Fruit fly (Drosophila melanogaster) whole organism, embryonic: ENCODE measurements around the gene CG14655.

Experiments used
- C15 ChIP-seq: fragments of 200-800 bp; sonication (Bioruptor generic); IDR thresholded peaks from 3 replicates; pipeline ENCODE4 v1.3.6; 2022; ENCODE audit warnings: missing biosample characterization, missing genetic modification characterization
- CG1233 ChIP-seq: fragments of 200-800 bp; sonication (Bioruptor generic); optimal IDR thresholded peaks from 4 replicates; lab custom pipeline; 2018; ENCODE audit warnings: missing biosample characterization, mild to moderate bottlenecking, missing genetic modification characterization
- CG13894 ChIP-seq: fragments of 200-800 bp; sonication (Bioruptor generic); optimal IDR thresholded peaks from 3 replicates; lab custom pipeline; 2018; ENCODE audit warnings: missing biosample characterization, mild to moderate bottlenecking, missing genetic modification characterization, moderate library complexity
- CG15269 ChIP-seq: fragments of 200-800 bp; sonication (Bioruptor generic); optimal IDR thresholded peaks from 2 replicates; lab custom pipeline; 2018; ENCODE audit warnings: missing biosample characterization, mild to moderate bottlenecking, missing genetic modification characterization, moderate library complexity
- CG1603 ChIP-seq: fragments of 200-800 bp; sonication (Bioruptor generic); optimal IDR thresholded peaks from 2 replicates; lab custom pipeline; 2019; ENCODE audit warnings: missing biosample characterization, mild to moderate bottlenecking, missing genetic modification characterization, moderate library complexity
- CG30431 ChIP-seq: fragments of 200-800 bp; sonication (Bioruptor generic); optimal IDR thresholded peaks from 2 replicates; lab custom pipeline; 2017; ENCODE audit warnings: missing biosample characterization, missing genetic modification characterization
- CG32532 ChIP-seq: fragments of 200-800 bp; sonication (Bioruptor generic); IDR thresholded peaks from 2 replicates; pipeline ENCODE4 v1.3.6; 2022; ENCODE audit warnings: missing biosample characterization, missing genetic modification characterization
- CG34224 ChIP-seq: fragments of 200-800 bp; sonication (Bioruptor generic); IDR thresholded peaks from 3 replicates; pipeline ENCODE4 v1.3.6; 2022; ENCODE audit warnings: missing biosample characterization, missing genetic modification characterization; ENCODE audit not compliant: partially characterized antibody
- CG34376 ChIP-seq: fragments of 200-800 bp; sonication (Bioruptor generic); optimal IDR thresholded peaks from 2 replicates; lab custom pipeline; 2018; ENCODE audit warnings: missing biosample characterization, mild to moderate bottlenecking, missing genetic modification characterization
- CG6689 ChIP-seq: fragments of 200-800 bp; sonication (Bioruptor generic); IDR thresholded peaks from 2 replicates; pipeline ENCODE4 v1.3.6; 2022; ENCODE audit warnings: missing biosample characterization, missing genetic modification characterization
- CG7839 ChIP-seq: fragments of 200-800 bp; sonication (Bioruptor generic); optimal IDR thresholded peaks from 3 replicates; lab custom pipeline; 2018; ENCODE audit warnings: missing biosample characterization, mild to moderate bottlenecking, missing genetic modification characterization, moderate library complexity
- CG8944 ChIP-seq: fragments of 200-800 bp; sonication (Bioruptor generic); optimal IDR thresholded peaks from 3 replicates; lab custom pipeline; 2016; ENCODE audit warnings: missing biosample characterization, missing genetic modification characterization
- CG9437 ChIP-seq: fragments of 200-800 bp; sonication (Bioruptor generic); optimal IDR thresholded peaks from 2 replicates; lab custom pipeline; 2018; ENCODE audit warnings: missing biosample characterization, mild to moderate bottlenecking, missing genetic modification characterization
- D19A ChIP-seq: fragments of 200-800 bp; optimal IDR thresholded peaks from 3 replicates; lab custom pipeline; 2019; ENCODE audit warnings: missing biosample characterization, mild to moderate bottlenecking, missing genetic modification characterization, moderate library complexity
- Dbx ChIP-seq: fragments of 200-800 bp; sonication (Bioruptor generic); IDR thresholded peaks from 3 replicates; pipeline ENCODE4 v1.3.6; 2022; ENCODE audit warnings: missing biosample characterization, missing genetic modification characterization
- GATAe ChIP-seq: fragments of 200-800 bp; sonication (Bioruptor generic); conservative IDR thresholded peaks from 2 replicates; pipeline ENCODE4 v1.3.6; 2022; ENCODE audit warnings: missing biosample characterization, missing genetic modification characterization
- HmgD ChIP-seq: fragments of 200-800 bp; sonication (Bioruptor generic); optimal IDR thresholded peaks from 3 replicates; lab custom pipeline; 2016; ENCODE audit warnings: missing biosample characterization, missing genetic modification characterization
- Hmr ChIP-seq: fragments of 200-800 bp; sonication (Bioruptor generic); optimal IDR thresholded peaks from 3 replicates; lab custom pipeline; 2017; ENCODE audit warnings: mild to moderate bottlenecking, missing biosample characterization, missing genetic modification reagents, missing genetic modification characterization
- Hr78 ChIP-seq, 2 experiments: fragments of 200-800 bp in 1 of 2; fragments of >200 bp in 1 of 2; sonication (Bioruptor generic) in 1 of 2; optimal IDR thresholded peaks; 2 replicates each; lab custom pipeline; 2017 to 2019; ENCODE audit warnings: missing biosample characterization in 2 of 2, missing genetic modification characterization in 2 of 2, mild to moderate bottlenecking in 1 of 2, moderate library complexity in 1 of 2
- Lim3 ChIP-seq: fragments of 200-800 bp; sonication (Bioruptor generic); IDR thresholded peaks from 2 replicates; pipeline ENCODE4 v1.3.6; 2022; ENCODE audit warnings: missing biosample characterization, missing genetic modification characterization
- Max ChIP-seq: fragments of 200-800 bp; sonication (Bioruptor generic); optimal IDR thresholded peaks from 2 replicates; lab custom pipeline; 2016; ENCODE audit warnings: missing biosample characterization, mild to moderate bottlenecking, missing genetic modification characterization
- NC2α ChIP-seq: fragments of 200-800 bp; sonication (Bioruptor generic); optimal IDR thresholded peaks from 2 replicates; lab custom pipeline; 2016; ENCODE audit warnings: missing biosample characterization, missing genetic modification characterization
- Rx ChIP-seq: fragments of 200-800 bp; sonication (Bioruptor generic); IDR thresholded peaks from 2 replicates; pipeline ENCODE4 v1.3.6; 2022; ENCODE audit warnings: missing biosample characterization, missing genetic modification characterization
- Sox102F ChIP-seq: fragments of 200-800 bp; sonication (Bioruptor generic); optimal IDR thresholded peaks from 2 replicates; lab custom pipeline; 2018; ENCODE audit warnings: missing biosample characterization, mild to moderate bottlenecking, missing genetic modification characterization, moderate library complexity
- abd-A ChIP-seq: fragments of 200-800 bp; sonication (Bioruptor generic); optimal IDR thresholded peaks from 3 replicates; lab custom pipeline; 2019; ENCODE audit warnings: missing biosample characterization, mild to moderate bottlenecking, missing genetic modification characterization, moderate library complexity
- bsh ChIP-seq, 2 experiments: fragments of 200-800 bp; sonication (Bioruptor generic); optimal IDR thresholded peaks; 2 replicates each; lab custom pipeline; 2017 to 2018; ENCODE audit warnings: mild to moderate bottlenecking in 2 of 2, missing biosample characterization in 2 of 2, missing genetic modification characterization in 2 of 2, moderate library complexity in 1 of 2
- cg ChIP-seq: fragments of 200-800 bp; sonication (Bioruptor generic); optimal IDR thresholded peaks from 3 replicates; lab custom pipeline; 2019; ENCODE audit warnings: missing biosample characterization, mild to moderate bottlenecking, missing genetic modification characterization, moderate library complexity
- chinmo ChIP-seq: fragments of 200-800 bp; sonication (Bioruptor generic); IDR thresholded peaks from 4 replicates; pipeline ENCODE4 v1.3.6; 2022; ENCODE audit warnings: missing biosample characterization, missing genetic modification characterization; ENCODE audit not compliant: partially characterized antibody
- chn ChIP-seq: fragments of 200-800 bp; sonication (Bioruptor generic); optimal IDR thresholded peaks from 2 replicates; lab custom pipeline; 2016; ENCODE audit warnings: missing biosample characterization, missing genetic modification characterization
- dysf ChIP-seq: fragments of 200-800 bp; sonication (Bioruptor generic); IDR thresholded peaks from 3 replicates; pipeline ENCODE4 v1.3.6; 2022; ENCODE audit warnings: missing biosample characterization, missing genetic modification characterization
- fd64A ChIP-seq: fragments of 200-800 bp; sonication (Bioruptor generic); optimal IDR thresholded peaks from 3 replicates; lab custom pipeline; 2018; ENCODE audit warnings: missing biosample characterization, mild to moderate bottlenecking, missing genetic modification characterization
- fu2 ChIP-seq: fragments of 200-800 bp; sonication (Bioruptor generic); optimal IDR thresholded peaks from 2 replicates; lab custom pipeline; 2016; ENCODE audit warnings: missing biosample characterization, missing genetic modification characterization
- gsb-n ChIP-seq: fragments of 200-800 bp; sonication (Bioruptor generic); optimal IDR thresholded peaks from 3 replicates; lab custom pipeline; 2018; ENCODE audit warnings: missing biosample characterization, mild to moderate bottlenecking, missing genetic modification characterization
- hbn ChIP-seq: fragments of 200-800 bp; sonication (Bioruptor generic); IDR thresholded peaks from 2 replicates; pipeline ENCODE4 v1.3.6; 2022; ENCODE audit warnings: missing biosample characterization, missing genetic modification characterization; ENCODE audit not compliant: partially characterized antibody
- kah ChIP-seq: fragments of 200-800 bp; sonication (Bioruptor generic); optimal IDR thresholded peaks from 2 replicates; lab custom pipeline; 2018; ENCODE audit warnings: missing biosample characterization, mild to moderate bottlenecking, missing genetic modification characterization
- lilli ChIP-seq: fragments of 200-800 bp; sonication (Bioruptor generic); optimal IDR thresholded peaks from 3 replicates; lab custom pipeline; 2016; ENCODE audit warnings: missing biosample characterization, missing genetic modification characterization
- maf-S ChIP-seq: fragments of 200-800 bp; sonication (Bioruptor generic); optimal IDR thresholded peaks from 2 replicates; lab custom pipeline; 2016; ENCODE audit warnings: missing biosample characterization, missing genetic modification characterization
- nau ChIP-seq: fragments of 200-800 bp; sonication (Bioruptor generic); optimal IDR thresholded peaks from 3 replicates; lab custom pipeline; 2017; ENCODE audit warnings: missing biosample characterization, mild to moderate bottlenecking, missing genetic modification characterization, missing genetic modification reagents
- nerfin-2 ChIP-seq: fragments of 200-800 bp; sonication (Bioruptor generic); IDR thresholded peaks from 2 replicates; pipeline ENCODE4 v1.3.6; 2022; ENCODE audit warnings: missing biosample characterization, missing genetic modification characterization; ENCODE audit not compliant: partially characterized antibody
- nmo ChIP-seq: fragments of 200-800 bp; sonication (Bioruptor generic); optimal IDR thresholded peaks from 2 replicates; lab custom pipeline; 2018; ENCODE audit warnings: missing biosample characterization, mild to moderate bottlenecking, missing genetic modification characterization, moderate library complexity
- p53 ChIP-seq: fragments of 200-800 bp; sonication (Bioruptor generic); optimal IDR thresholded peaks from 2 replicates; lab custom pipeline; 2016; ENCODE audit warnings: missing biosample characterization, missing genetic modification characterization
- row ChIP-seq: fragments of 200-800 bp; sonication (Bioruptor generic); IDR thresholded peaks from 3 replicates; pipeline ENCODE4 v1.3.6; 2022; ENCODE audit warnings: missing biosample characterization, missing genetic modification characterization
- sisA ChIP-seq: fragments of 200-800 bp; sonication (Bioruptor generic); IDR thresholded peaks from 2 replicates; pipeline ENCODE4 v1.3.6; 2022; ENCODE audit warnings: missing biosample characterization, missing genetic modification characterization
- so ChIP-seq: fragments of 200-800 bp; sonication (Bioruptor generic); IDR thresholded peaks from 3 replicates; pipeline ENCODE4 v1.3.6; 2022; ENCODE audit warnings: missing biosample characterization, missing genetic modification characterization
- stc ChIP-seq: fragments of 200-800 bp; sonication (Bioruptor generic); IDR thresholded peaks from 2 replicates; pipeline ENCODE4 v1.3.6; 2022; ENCODE audit warnings: missing biosample characterization, missing genetic modification characterization
- sug ChIP-seq: fragments of 200-800 bp; optimal IDR thresholded peaks from 2 replicates; lab custom pipeline; 2019; ENCODE audit warnings: missing biosample characterization, mild to moderate bottlenecking, missing genetic modification characterization, moderate library complexity
- wdn ChIP-seq: fragments of 200-800 bp; sonication (Bioruptor generic); IDR thresholded peaks from 2 replicates; pipeline ENCODE4 v1.3.6; 2022; ENCODE audit warnings: missing biosample characterization, missing genetic modification characterization
- z ChIP-seq: fragments of 200-800 bp; sonication (Bioruptor generic); IDR thresholded peaks from 3 replicates; pipeline ENCODE4 v1.3.6; 2022; ENCODE audit warnings: missing biosample characterization, missing genetic modification characterization
- zfh2 ChIP-seq: fragments of 200-800 bp; sonication (Bioruptor generic); optimal IDR thresholded peaks from 2 replicates; lab custom pipeline; 2016; ENCODE audit warnings: missing biosample characterization, missing genetic modification characterization

The CG14655 gene

dm6 chr3R:4804126-4804649, 24.1 kb upstream of the CG14655 start (continued):
- TF ChIP-seq CG7839 (peak; percentile 18), CG34224 (GFP tag; lab: Robert Waterston, UW) (peak; percentile 29; the same call in 1 of the 3 replicates), nerfin-2 (peak; percentile 38; the same call in 1 of the 2 replicates), dysf (GFP tag; lab: Robert Waterston, UW) (peak; percentile 24; the same call in 1 of the 3 replicates), zfh2 (GFP tag; lab: Kevin White, UChicago) (no peak), D19A (tag; lab: Kevin White, UChicago) (no peak), wdn (no peak), CG1603 (tag; lab: Kevin White, UChicago) (no peak), sisA (GFP tag; lab: Robert Waterston, UW) (no peak), maf-S (GFP tag; lab: Kevin White, UChicago) (peak; percentile 17), fu2 (GFP tag; lab: Kevin White, UChicago) (no peak), kah (no peak), CG6689 (GFP tag; lab: Robert Waterston, UW) (peak; percentile 34; the same call in 1 of the 2 replicates), HmgD (GFP tag; lab: Kevin White, UChicago) (no peak), CG15269 (tag; lab: Kevin White, UChicago) (peak; percentile 30), Sox102F (no peak), so (no peak), NC2α (GFP tag; lab: Kevin White, UChicago) (no peak), Lim3 (GFP tag; lab: Robert Waterston, UW) (no peak), Hr78 (GFP tag; optimal IDR thresholded peaks at IDR 0.05; lab: Kevin White, UChicago) (no peak), hbn (GFP tag; lab: Robert Waterston, UW) (no peak), bsh (GFP tag; optimal IDR thresholded peaks at IDR 0.05; lab: Kevin White, UChicago) (peak in 1 of 2 experiments; percentile 12), CG9437 (GFP tag; lab: Kevin White, UChicago) (no peak), gsb-n (tag; lab: Kevin White, UChicago) (no peak), nau (no peak), CG30431 (no peak), stc (GFP tag; lab: Robert Waterston, UW) (peak; percentile 5; the same call in 1 of the 2 replicates), Rx (GFP tag; lab: Robert Waterston, UW) (0 out of 2 replicates have a peak, but pooled peaks have one; percentile 6), nmo (GFP tag; lab: Kevin White, UChicago) (no peak), fd64A (GFP tag; lab: Kevin White, UChicago) (no peak), CG1233 (GFP tag; lab: Kevin White, UChicago) (peak; percentile 16), CG13894 (no peak), chinmo (peak; percentile 92; the same call in 3 of the 4 replicates), Dbx (GFP tag; lab: Robert Waterston, UW) (no peak), CG32532 (GFP tag; lab: Robert Waterston, UW) (0 out of 2 replicates have a peak, but pooled peaks have one; percentile 24), lilli (GFP tag; lab: Kevin White, UChicago) (peak; percentile 3), cg (GFP tag; lab: Kevin White, UChicago) (peak; percentile 86), z (GFP tag; lab: Robert Waterston, UW) (peak; percentile 77; the same call in 2 of the 3 replicates), sug (tag; lab: Kevin White, UChicago) (peak; percentile 93), chn (GFP tag; lab: Kevin White, UChicago) (no peak), C15 (no peak), row (peak; percentile 65), abd-A (tag; lab: Kevin White, UChicago) (peak; percentile 8), CG8944 (GFP tag; lab: Kevin White, UChicago) (no peak), CG34376 (no peak), Hmr (GFP tag; lab: Kevin White, UChicago) (peak; percentile 45), GATAe (GFP tag; lab: Robert Waterston, UW) (peak; percentile 47), Max (peak; percentile 38), p53 (no peak)
